Fruit fly (Drosophila melanogaster): Measurements from ENCODE around the gene Hpr1.

DNA sequence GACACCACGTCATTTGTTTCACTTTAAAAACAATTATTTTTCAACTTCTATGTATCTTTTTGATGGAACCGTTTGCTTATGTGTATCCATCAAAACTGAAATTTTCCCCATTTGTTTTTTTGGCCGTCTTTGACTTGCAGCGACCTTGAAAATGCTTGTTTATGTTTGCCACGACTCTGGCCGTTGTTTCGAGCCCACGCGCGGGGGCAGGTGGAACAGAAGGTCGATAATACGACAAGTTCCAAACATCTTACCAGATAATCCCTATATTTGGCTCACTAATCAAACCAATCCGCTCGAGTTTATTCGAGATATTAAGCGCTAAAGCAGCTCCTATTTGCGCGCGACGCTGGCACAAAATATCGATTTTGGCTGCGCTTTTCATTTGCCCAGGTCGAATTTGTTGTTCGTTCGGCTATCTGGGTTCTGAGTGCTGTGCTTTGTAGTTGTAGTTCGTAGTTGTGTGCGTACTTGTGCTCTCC lies 39.5 kb upstream of the Hpr1 start:
- TF ChIP-seq CG15336 (GFP tag; IDR thresholded peaks at IDR 0.05) (no peak), achi (GFP tag; optimal IDR thresholded peaks at IDR 0.05) (no peak), Smox (GFP tag; optimal IDR thresholded peaks at IDR 0.05) (no peak), Sox102F (GFP tag; optimal IDR thresholded peaks at IDR 0.05) (no peak), CG6854 (GFP tag; optimal IDR thresholded peaks at IDR 0.05) (no peak), esn (GFP tag; optimal IDR thresholded peaks at IDR 0.05) (no peak), OdsH (GFP tag; optimal IDR thresholded peaks at IDR 0.05) (no peak), CG1621 (tag; optimal IDR thresholded peaks at IDR 0.05) (no peak), Blimp-1 (GFP tag; optimal IDR thresholded peaks at IDR 0.05) (no peak), CG3919 (GFP tag; optimal IDR thresholded peaks at IDR 0.05) (no peak), CG8119 (GFP tag; IDR thresholded peaks at IDR 0.05) (no peak), fd85E (GFP tag; optimal IDR thresholded peaks at IDR 0.05) (no peak)

Measured in whole organism, prepupa.